Fruit fly (Drosophila melanogaster): Measurements from ENCODE around the gene CG33777.

DNA sequence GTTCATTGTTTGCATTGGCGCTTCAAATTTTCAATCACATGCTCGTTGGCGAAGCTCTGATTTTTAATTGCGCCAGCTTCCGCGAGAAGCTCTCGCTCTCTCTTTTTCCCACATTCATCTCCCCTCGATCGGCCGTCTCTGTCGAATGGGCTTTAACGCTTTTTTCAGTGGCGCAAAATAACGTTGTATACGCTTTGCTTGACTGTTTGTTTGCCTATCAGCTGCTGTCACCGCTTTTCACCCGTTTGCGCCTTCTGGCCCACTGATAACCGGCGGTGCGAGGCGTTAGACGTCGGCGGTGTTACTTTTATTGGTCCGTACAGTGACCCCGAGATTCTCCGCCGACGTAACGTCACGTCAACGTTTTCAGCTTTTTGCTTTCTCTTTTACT lies 11.2 kb downstream of the CG33777 start:
- TF ChIP-seq unc-4 (GFP tag; IDR thresholded peaks at IDR 0.05; ENCODE audit: partially characterized antibody) (no peak), CG15269 (tag; optimal IDR thresholded peaks at IDR 0.05) (peak; percentile 1), HLHmδ (GFP tag; optimal IDR thresholded peaks at IDR 0.05) (no peak), Hr78 (GFP tag; optimal IDR thresholded peaks at IDR 0.05) (peak in 1 of 2 experiments; percentile 33), jumu (GFP tag; optimal IDR thresholded peaks at IDR 0.05) (no peak), gfzf (GFP tag; optimal IDR thresholded peaks at IDR 0.05) (no peak)

All from whole organism, embryonic.